Worm (Caenorhabditis elegans): ENCODE data around the gene spe-29.

spe-29 gene

ce11 chrIV:9974392-9974791, 40.7 kb downstream of the spe-29 start, which contains the start of gene C47E12.9:
TSS of gene C47E12.9 (plus strand) at chrIV:9974692.
- TF ChIP-seq nhr-77 (tag; optimal IDR thresholded peaks at IDR 0.05), result no peak
- TF ChIP-seq nhr-25 (tag; optimal IDR thresholded peaks at IDR 0.05; ENCODE audit: borderline replicate concordance, insufficient read depth), result no peak
- TF ChIP-seq pqm-1 (tag; optimal IDR thresholded peaks at IDR 0.05), result no peak
- TF ChIP-seq T26A8.4 (GFP tag; IDR thresholded peaks at IDR 0.05), result no peak
- TF ChIP-seq unc-39 (tag; optimal IDR thresholded peaks at IDR 0.05), result no peak
- no peak for TF ChIP-seq ceh-28 (tag; optimal IDR thresholded peaks at IDR 0.05)
- no peak for TF ChIP-seq lin-1 (GFP tag; IDR thresholded peaks at IDR 0.05)
- no peak for TF ChIP-seq ZK546.5 (tag; optimal IDR thresholded peaks at IDR 0.05)
- no peak for TF ChIP-seq lsy-2 (tag; optimal IDR thresholded peaks at IDR 0.05)
- no peak for TF ChIP-seq nhr-10 (tag; optimal IDR thresholded peaks at IDR 0.05)
- no peak for TF ChIP-seq fos-1 (tag; optimal IDR thresholded peaks at IDR 0.05)
- TF ChIP-seq gei-8 (GFP tag; optimal IDR thresholded peaks at IDR 0.05), result no peak
- TF ChIP-seq madf-9 (GFP tag; conservative IDR thresholded peaks at IDR 0.05), result no peak
- no peak for TF ChIP-seq lin-29 (GFP tag; IDR thresholded peaks at IDR 0.05)
- TF ChIP-seq zfp-2 (tag; optimal IDR thresholded peaks at IDR 0.05), result no peak
- TF ChIP-seq vab-7 (GFP tag; IDR thresholded peaks at IDR 0.05), result no peak
- TF ChIP-seq Y75B8A.6 (GFP tag; IDR thresholded peaks at IDR 0.05), result no peak
- no peak for TF ChIP-seq nhr-102 (tag; optimal IDR thresholded peaks at IDR 0.05)
- no peak for TF ChIP-seq aly-2 (tag; optimal IDR thresholded peaks at IDR 0.05)

ce11 chrIV:9976284-9976683, 42.6 kb downstream of the spe-29 start, which contains the start of gene C47E12.14:
TSS of gene C47E12.14 (minus strand) at chrIV:9976384.
- TF ChIP-seq egl-43 (GFP tag; IDR thresholded peaks at IDR 0.05), result no peak
- no peak for TF ChIP-seq T20F7.1 (GFP tag; optimal IDR thresholded peaks at IDR 0.05)
- TF ChIP-seq vab-7 (GFP tag; IDR thresholded peaks at IDR 0.05), result no peak
- TF ChIP-seq jun-1 (tag; optimal IDR thresholded peaks at IDR 0.05), result no peak
- TF ChIP-seq daf-19 (GFP tag; conservative IDR thresholded peaks at IDR 0.05), result no peak
- TF ChIP-seq nhr-42 (GFP tag; IDR thresholded peaks at IDR 0.05), result no peak
- no peak for TF ChIP-seq lin-29 (GFP tag; IDR thresholded peaks at IDR 0.05)
- no peak for TF ChIP-seq nhr-237 (tag; optimal IDR thresholded peaks at IDR 0.05)
- no peak for TF ChIP-seq unc-62 (GFP tag; optimal IDR thresholded peaks at IDR 0.05 in 1 of 2)
- TF ChIP-seq unc-62 (tag; optimal IDR thresholded peaks at IDR 0.05), result no peak
- TF ChIP-seq nhr-111 (GFP tag; optimal IDR thresholded peaks at IDR 0.05), result no peak
- TF ChIP-seq skn-1 (tag; optimal IDR thresholded peaks at IDR 0.05), result no peak
- TF ChIP-seq Y5F2A.4 (GFP tag; optimal IDR thresholded peaks at IDR 0.05), result no peak
- TF ChIP-seq ztf-7 (tag; optimal IDR thresholded peaks at IDR 0.05), result no peak
- no peak for TF ChIP-seq ceh-82 (tag; optimal IDR thresholded peaks at IDR 0.05)
- TF ChIP-seq hif-1 (tag; optimal IDR thresholded peaks at IDR 0.05), result no peak
- no peak for TF ChIP-seq madf-9 (GFP tag; conservative IDR thresholded peaks at IDR 0.05)

- TF ChIP-seq daf-16 (GFP tag; optimal IDR thresholded peaks at IDR 0.05) (peak in 1 of 2 experiments; percentile 56), daf-16 (tag; optimal IDR thresholded peaks at IDR 0.05) (no peak), pqm-1 (tag; optimal IDR thresholded peaks at IDR 0.05) (no peak)
Observed at ce11 chrIV:9977602-9978172, 44.0 kb downstream of the spe-29 start, which contains the start of gene dhp-2. TSS of gene dhp-2 (plus strand) at chrIV:9978122.

- TF ChIP-seq mdl-1 (tag; optimal IDR thresholded peaks at IDR 0.05), result no peak
- TF ChIP-seq lin-38 (GFP tag; IDR thresholded peaks at IDR 0.05), result peak; percentile 79
Observed at ce11 chrIV:9982226-9982794, 48.6 kb downstream of the spe-29 start, which contains the start of gene rrp-1. TSS of gene rrp-1 (minus strand) at chrIV:9982276.
